Worm (Caenorhabditis elegans) whole organism, young adult: Measurements from ENCODE around the gene Y57G11C.1131.

ENCODE experiments used
- B0035.1 ChIP-seq: sonication (generic microtip); optimal IDR thresholded peaks from 2 replicates; lab custom pipeline; 2016; ENCODE audit warnings: missing genetic modification characterization, mild to moderate bottlenecking, missing compliant biosample characterization, missing genotype, missing genetic modification reagents
- D2030.7 ChIP-seq: fragments of 200-800 bp; sonication (Bioruptor generic); IDR thresholded peaks from 2 replicates; pipeline ENCODE4 v1.3.6; 2022; ENCODE audit warnings: missing genetic modification reagents, missing genetic modification characterization, missing compliant biosample characterization
- F10E7.11 ChIP-seq: sonication (generic microtip); optimal IDR thresholded peaks from 2 replicates; lab custom pipeline; 2017; ENCODE audit warnings: mild to moderate bottlenecking, missing genetic modification characterization, moderate library complexity, missing compliant biosample characterization
- F22D6.2 ChIP-seq: sonication (generic microtip); optimal IDR thresholded peaks from 2 replicates; lab custom pipeline; 2016; ENCODE audit warnings: mild to moderate bottlenecking, missing genetic modification characterization, missing compliant biosample characterization
- F23B12.7 ChIP-seq: sonication (generic microtip); optimal IDR thresholded peaks from 2 replicates; lab custom pipeline; 2017; ENCODE audit warnings: missing genetic modification characterization, mild to moderate bottlenecking, missing compliant biosample characterization, antibody characterized with exemption, moderate library complexity; ENCODE audit not compliant: insufficient read depth
- F33H1.4 ChIP-seq: fragments of 200-800 bp; sonication (Bioruptor generic); IDR thresholded peaks from 2 replicates; pipeline ENCODE4 v1.3.6; 2022; ENCODE audit warnings: missing genetic modification reagents, missing genetic modification characterization, missing compliant biosample characterization
- F49E8.2 ChIP-seq: sonication (generic microtip); optimal IDR thresholded peaks from 3 replicates; lab custom pipeline; 2017; ENCODE audit warnings: missing genetic modification characterization, mild to moderate bottlenecking, missing compliant biosample characterization, antibody characterized with exemption, moderate library complexity; ENCODE audit not compliant: insufficient read depth
- F57A8.1 ChIP-seq: fragments of 200-800 bp; sonication (Bioruptor generic); optimal IDR thresholded peaks from 2 replicates; lab custom pipeline; 2018; ENCODE audit warnings: mild to moderate bottlenecking, missing genetic modification characterization, moderate library complexity, missing compliant biosample characterization
- Y53G8AR.9 ChIP-seq: fragments of 200-800 bp; sonication (Bioruptor generic); conservative IDR thresholded peaks from 2 replicates; pipeline ENCODE4 v1.3.6; 2022; ENCODE audit warnings: missing genetic modification reagents, missing genetic modification characterization, missing compliant biosample characterization
- Y56A3A.18 ChIP-seq: fragments of 200-800 bp; sonication (Bioruptor generic); IDR thresholded peaks from 2 replicates; pipeline ENCODE4 v1.3.6; 2022; ENCODE audit warnings: missing genetic modification reagents, missing genetic modification characterization, missing compliant biosample characterization
- Y79H2A.3 ChIP-seq: fragments of 200-800 bp; sonication (Bioruptor generic); conservative IDR thresholded peaks from 2 replicates; pipeline ENCODE4 v1.3.6; 2022; ENCODE audit warnings: missing genetic modification reagents, missing genetic modification characterization, missing compliant biosample characterization
- Y95B8A.8 ChIP-seq: fragments of 200-800 bp; sonication (Bioruptor generic); IDR thresholded peaks from 2 replicates; pipeline ENCODE4 v1.3.6; 2022; ENCODE audit warnings: missing genetic modification reagents, missing genetic modification characterization, missing compliant biosample characterization
- atf-7 ChIP-seq: sonication (generic microtip); optimal IDR thresholded peaks from 2 replicates; lab custom pipeline; 2017; ENCODE audit warnings: mild to moderate bottlenecking, missing genetic modification characterization, missing compliant biosample characterization
- attf-6 ChIP-seq: fragments of 200-800 bp; sonication (Bioruptor generic); IDR thresholded peaks from 2 replicates; pipeline ENCODE4 v1.3.6; 2022; ENCODE audit warnings: missing genetic modification reagents, missing genetic modification characterization, missing compliant biosample characterization
- cebp-1 ChIP-seq, 2 experiments: fragments of 200-800 bp in 1 of 2; sonication (Bioruptor generic) in 1 of 2; sonication (generic microtip) in 1 of 2; IDR thresholded peaks in 1 of 2; optimal IDR thresholded peaks in 1 of 2; 2 replicates each; pipeline versions ENCODE4 v1.3.6 to Lab custom; 2017 to 2022; ENCODE audit warnings: missing compliant biosample characterization in 2 of 2, missing genetic modification characterization in 2 of 2, mild to moderate bottlenecking in 1 of 2, missing genetic modification reagents in 1 of 2, moderate library complexity in 1 of 2
- ceh-40 ChIP-seq: fragments of 200-800 bp; sonication (Bioruptor generic); IDR thresholded peaks from 2 replicates; pipeline ENCODE4 v1.3.6; 2022; ENCODE audit warnings: missing genetic modification characterization, missing compliant biosample characterization
- ceh-58 ChIP-seq: fragments of 200-800 bp; sonication (Bioruptor generic); IDR thresholded peaks from 2 replicates; pipeline ENCODE4 v1.3.6; 2022; ENCODE audit warnings: missing genetic modification characterization, missing compliant biosample characterization
- dpl-1 ChIP-seq: fragments of 150-350 bp; optimal IDR thresholded peaks from 2 replicates; lab custom pipeline; 2014; ENCODE audit warnings: missing biosample characterization, missing genetic modification reagents, missing genetic modification characterization
- efl-1 ChIP-seq: fragments of 150-350 bp; optimal IDR thresholded peaks from 2 replicates; lab custom pipeline; 2014; ENCODE audit warnings: missing biosample characterization, missing genetic modification reagents, missing genetic modification characterization
- ekl-4 ChIP-seq: fragments of 200-800 bp; sonication (Bioruptor generic); IDR thresholded peaks from 2 replicates; pipeline ENCODE4 v1.3.6; 2022; ENCODE audit warnings: missing genetic modification reagents, missing genetic modification characterization, missing compliant biosample characterization
- fkh-3 ChIP-seq: sonication (generic microtip); optimal IDR thresholded peaks from 2 replicates; lab custom pipeline; 2016; ENCODE audit warnings: mild to moderate bottlenecking, missing genetic modification characterization, missing compliant biosample characterization
- hmg-1.2 ChIP-seq: fragments of 200-800 bp; sonication (Bioruptor generic); IDR thresholded peaks from 2 replicates; pipeline ENCODE4 v1.3.6; 2022; ENCODE audit warnings: missing genetic modification reagents, missing genetic modification characterization, missing compliant biosample characterization
- hsf-1 ChIP-seq: fragments of 200-800 bp; sonication (Bioruptor generic); IDR thresholded peaks from 2 replicates; pipeline ENCODE4 v1.3.6; 2022; ENCODE audit warnings: missing genetic modification reagents, missing genetic modification characterization, missing compliant biosample characterization
- lin-35 ChIP-seq, 3 experiments: fragments of 150-350 bp in 2 of 3; sonication (generic microtip) in 1 of 3; optimal IDR thresholded peaks; 2 replicates each; lab custom pipeline; 2014 to 2018; ENCODE audit warnings: missing biosample characterization in 3 of 3, missing genetic modification characterization in 3 of 3, missing genetic modification reagents in 3 of 3
- lin-54 ChIP-seq: fragments of 200-800 bp; sonication (Bioruptor generic); optimal IDR thresholded peaks from 2 replicates; lab custom pipeline; 2018; ENCODE audit warnings: mild to moderate bottlenecking, missing genetic modification characterization, missing compliant biosample characterization
- lsl-1 ChIP-seq: fragments of 200-800 bp; sonication (Bioruptor generic); optimal IDR thresholded peaks from 2 replicates; lab custom pipeline; 2018; ENCODE audit warnings: mild to moderate bottlenecking, missing genetic modification characterization, moderate library complexity, missing compliant biosample characterization
- madf-10 ChIP-seq: sonication (generic microtip); optimal IDR thresholded peaks from 2 replicates; lab custom pipeline; 2016; ENCODE audit warnings: mild to moderate bottlenecking, missing genetic modification characterization, missing compliant biosample characterization
- madf-8 ChIP-seq: fragments of 200-800 bp; sonication (Bioruptor generic); conservative IDR thresholded peaks from 2 replicates; pipeline ENCODE4 v1.3.6; 2022; ENCODE audit warnings: missing genetic modification reagents, missing genetic modification characterization, missing compliant biosample characterization
- mcd-1 ChIP-seq: fragments of 200-800 bp; sonication (Bioruptor generic); IDR thresholded peaks from 2 replicates; pipeline ENCODE4 v1.3.6; 2022; ENCODE audit warnings: missing genetic modification reagents, missing genetic modification characterization, missing compliant biosample characterization
- nfyb-1 ChIP-seq: fragments of 200-800 bp; sonication (Bioruptor generic); IDR thresholded peaks from 2 replicates; pipeline ENCODE4 v1.3.6; 2022; ENCODE audit warnings: missing genetic modification reagents, missing genetic modification characterization, missing compliant biosample characterization
- nhr-120 ChIP-seq: fragments of 200-800 bp; sonication (Bioruptor generic); IDR thresholded peaks from 2 replicates; pipeline ENCODE4 v1.3.6; 2022; ENCODE audit warnings: missing genetic modification characterization, missing compliant biosample characterization
- nhr-80 ChIP-seq: sonication (generic microtip); optimal IDR thresholded peaks from 2 replicates; lab custom pipeline; 2016; ENCODE audit warnings: missing genetic modification characterization, missing compliant biosample characterization
- rcor-1 ChIP-seq: fragments of 200-800 bp; sonication (Bioruptor generic); IDR thresholded peaks from 2 replicates; pipeline ENCODE4 v1.3.6; 2022; ENCODE audit warnings: missing genetic modification reagents, missing genetic modification characterization, missing compliant biosample characterization
- sdz-38 ChIP-seq: sonication (generic microtip); optimal IDR thresholded peaks from 2 replicates; lab custom pipeline; 2016; ENCODE audit warnings: missing genotype, missing genetic modification characterization, missing compliant biosample characterization
- snpc-1.1 ChIP-seq: sonication (generic microtip); optimal IDR thresholded peaks from 2 replicates; lab custom pipeline; 2017; ENCODE audit warnings: missing genetic modification characterization, mild to moderate bottlenecking, missing compliant biosample characterization, antibody characterized with exemption, moderate library complexity, missing genotype, missing genetic modification reagents; ENCODE audit not compliant: insufficient read depth
- snpc-1.3 ChIP-seq: sonication (generic microtip); optimal IDR thresholded peaks from 2 replicates; lab custom pipeline; 2017; ENCODE audit warnings: missing genetic modification characterization, mild to moderate bottlenecking, missing compliant biosample characterization, antibody characterized with exemption, moderate library complexity, missing genotype, missing genetic modification reagents; ENCODE audit not compliant: insufficient read depth
- snpc-3.4 ChIP-seq: sonication (generic microtip); optimal IDR thresholded peaks from 2 replicates; lab custom pipeline; 2017; ENCODE audit warnings: missing genetic modification characterization, mild to moderate bottlenecking, missing compliant biosample characterization, antibody characterized with exemption, moderate library complexity, missing genotype, missing genetic modification reagents
- snpc-4 ChIP-seq, 5 experiments: fragments of 150-350 bp in 1 of 5; sonication (generic microtip) in 4 of 5; optimal IDR thresholded peaks; 2 replicates each; lab custom pipeline; 2014 to 2018; ENCODE audit warnings: missing genetic modification characterization in 5 of 5, missing biosample characterization in 3 of 5, antibody characterized with exemption in 2 of 5, mild to moderate bottlenecking in 2 of 5, missing compliant biosample characterization in 2 of 5, missing genotype in 2 of 5, moderate library complexity in 2 of 5, missing genetic modification reagents in 1 of 5
- tbp1 ChIP-seq: fragments of 200-800 bp; sonication (Bioruptor generic); optimal IDR thresholded peaks from 2 replicates; lab custom pipeline; 2018; ENCODE audit warnings: mild to moderate bottlenecking, missing genetic modification characterization, missing compliant biosample characterization
- tlf-1 ChIP-seq: fragments of 200-800 bp; sonication (Bioruptor generic); optimal IDR thresholded peaks from 2 replicates; lab custom pipeline; 2018; ENCODE audit warnings: mild to moderate bottlenecking, missing genetic modification characterization, missing compliant biosample characterization
- unc-130 ChIP-seq: sonication (generic microtip); optimal IDR thresholded peaks from 2 replicates; lab custom pipeline; 2016; ENCODE audit warnings: missing genetic modification reagents, missing genetic modification characterization, missing compliant biosample characterization
- ztf-25 ChIP-seq: fragments of 200-800 bp; sonication (Bioruptor generic); IDR thresholded peaks from 2 replicates; pipeline ENCODE4 v1.3.6; 2022; ENCODE audit warnings: missing genetic modification reagents, missing genetic modification characterization, missing compliant biosample characterization
- ztf-26 ChIP-seq: sonication (generic microtip); optimal IDR thresholded peaks from 2 replicates; lab custom pipeline; 2017; ENCODE audit warnings: missing genetic modification characterization, missing compliant biosample characterization

Gene Y57G11C.1131

ce11 chrIV:14958551-14958950 lies 25.8 kb downstream of the Y57G11C.1131 start, which contains the start of gene Y41E3.1 (continued):
- TF ChIP-seq Y95B8A.8 (GFP tag; lab: Robert Waterston, UW): 0 out of 2 replicates have a peak, but pooled peaks have one; percentile 60

- peak; percentile 44 for TF ChIP-seq nhr-80 (tag; lab: Kevin White, UChicago)
- TF ChIP-seq F57A8.1 (GFP tag; lab: Kevin White, UChicago): no peak
- peak; percentile 83 for TF ChIP-seq efl-1 (GFP tag; lab: Kevin White, UChicago)
- TF ChIP-seq ztf-25 (GFP tag; lab: Robert Waterston, UW): no peak
- peak; percentile 33 for TF ChIP-seq snpc-3.4 (tag; lab: Kevin White, UChicago)
- TF ChIP-seq F23B12.7: no peak
- TF ChIP-seq unc-130: peak; percentile 11
- TF ChIP-seq hsf-1 (GFP tag; lab: Robert Waterston, UW): 0 out of 2 replicates have a peak, but pooled peaks have one; percentile 6
- peak; percentile 78 for TF ChIP-seq hmg-1.2 (GFP tag; lab: Robert Waterston, UW)
- TF ChIP-seq F33H1.4 (GFP tag; lab: Robert Waterston, UW): peak; percentile 68
- peak; percentile 98 for TF ChIP-seq attf-6
- peak; percentile 43 for TF ChIP-seq lsl-1 (GFP tag; lab: Kevin White, UChicago)
- TF ChIP-seq cebp-1 (GFP tag; IDR thresholded peaks at IDR 0.05; lab: Robert Waterston, UW): no peak
- TF ChIP-seq cebp-1 (tag; optimal IDR thresholded peaks at IDR 0.05; lab: Kevin White, UChicago): no peak
- peak; percentile 94 for TF ChIP-seq mcd-1 (GFP tag; lab: Robert Waterston, UW)
- TF ChIP-seq D2030.7 (GFP tag; lab: Robert Waterston, UW): peak; percentile 59; the same call in 1 of the 2 replicates
- peak; percentile 62 for TF ChIP-seq rcor-1 (GFP tag; lab: Robert Waterston, UW)
- no peak for TF ChIP-seq fkh-3 (tag; lab: Kevin White, UChicago)
- no peak for TF ChIP-seq ceh-58 (GFP tag; lab: Robert Waterston, UW)
- peak; percentile 11 for TF ChIP-seq tlf-1
- TF ChIP-seq lin-54 (GFP tag; lab: Kevin White, UChicago): peak; percentile 91
- no peak for TF ChIP-seq ekl-4 (GFP tag; lab: Robert Waterston, UW)
- no peak for TF ChIP-seq F10E7.11 (tag; lab: Kevin White, UChicago)
- peak in 2 of 3 experiments; percentile 62 to 86 for TF ChIP-seq lin-35 (GFP tag; optimal IDR thresholded peaks at IDR 0.05; lab: Kevin White, UChicago)
- TF ChIP-seq Y56A3A.18 (GFP tag; lab: Robert Waterston, UW): no peak
- peak; percentile 39 for TF ChIP-seq snpc-1.1 (tag; lab: Kevin White, UChicago)
- TF ChIP-seq atf-7: no peak
- no peak for TF ChIP-seq ztf-26
- no peak for TF ChIP-seq nhr-120 (GFP tag; lab: Robert Waterston, UW)
- no peak for TF ChIP-seq F22D6.2 (tag; lab: Kevin White, UChicago)
- TF ChIP-seq tbp1: peak; percentile 74
- TF ChIP-seq ceh-40: no peak
- no peak for TF ChIP-seq Y79H2A.3 (GFP tag; lab: Robert Waterston, UW)
- TF ChIP-seq snpc-4 (GFP tag; optimal IDR thresholded peaks at IDR 0.05; lab: Kevin White, UChicago): peak; percentile 94
- TF ChIP-seq snpc-4 (tag; optimal IDR thresholded peaks at IDR 0.05; lab: Kevin White, UChicago): peak; percentile 34 to 97 (median 95)
- no peak for TF ChIP-seq madf-10 (tag; lab: Kevin White, UChicago)
- TF ChIP-seq B0035.1 (tag; lab: Kevin White, UChicago): no peak
- peak; percentile 6 for TF ChIP-seq F49E8.2
- TF ChIP-seq Y53G8AR.9 (GFP tag; lab: Robert Waterston, UW): no peak
- peak; percentile 76 for TF ChIP-seq snpc-1.3 (tag; lab: Kevin White, UChicago)
- TF ChIP-seq madf-8 (GFP tag; lab: Robert Waterston, UW): no peak
- peak; percentile 12; the same call in 1 of the 2 replicates for TF ChIP-seq nfyb-1 (GFP tag; lab: Robert Waterston, UW)
- no peak for TF ChIP-seq sdz-38 (tag; lab: Kevin White, UChicago)
- peak; percentile 88 for TF ChIP-seq dpl-1 (GFP tag; lab: Kevin White, UChicago)
Measured at ce11 chrIV:14959375-14959774, 26.6 kb downstream of the Y57G11C.1131 start.
